Worm (Caenorhabditis elegans) whole organism, young adult: Measurements from ENCODE around the gene srn-1.

ENCODE experiments used
- B0261.1 ChIP-seq: sonication (generic microtip); optimal IDR thresholded peaks from 2 replicates; lab custom pipeline; 2016; ENCODE audit warnings: mild to moderate bottlenecking, missing genetic modification characterization, moderate library complexity, missing compliant biosample characterization
- B0336.3 ChIP-seq: fragments of 200-800 bp; sonication (Bioruptor generic); IDR thresholded peaks from 2 replicates; pipeline ENCODE4 v1.3.6; 2022; ENCODE audit warnings: missing genetic modification characterization, missing compliant biosample characterization
- C17E4.6 ChIP-seq: fragments of 200-800 bp; sonication (Bioruptor generic); IDR thresholded peaks from 2 replicates; pipeline ENCODE4 v1.3.6; 2022; ENCODE audit warnings: missing genetic modification reagents, missing genetic modification characterization, missing compliant biosample characterization
- F33H1.4 ChIP-seq: fragments of 200-800 bp; sonication (Bioruptor generic); IDR thresholded peaks from 2 replicates; pipeline ENCODE4 v1.3.6; 2022; ENCODE audit warnings: missing genetic modification reagents, missing genetic modification characterization, missing compliant biosample characterization
- F39B2.1 ChIP-seq: fragments of 200-800 bp; sonication (Bioruptor generic); IDR thresholded peaks from 2 replicates; pipeline ENCODE4 v1.3.6; 2022; ENCODE audit warnings: missing genetic modification reagents, missing genetic modification characterization, missing compliant biosample characterization
- F49E8.2 ChIP-seq: sonication (generic microtip); optimal IDR thresholded peaks from 3 replicates; lab custom pipeline; 2017; ENCODE audit warnings: missing genetic modification characterization, mild to moderate bottlenecking, missing compliant biosample characterization, antibody characterized with exemption, moderate library complexity; ENCODE audit not compliant: insufficient read depth
- F52B5.7 ChIP-seq: sonication (generic microtip); optimal IDR thresholded peaks from 2 replicates; lab custom pipeline; 2016; ENCODE audit warnings: mild to moderate bottlenecking, missing genetic modification characterization, missing compliant biosample characterization
- F55B11.4 ChIP-seq: sonication (generic microtip); optimal IDR thresholded peaks from 2 replicates; lab custom pipeline; 2016; ENCODE audit warnings: missing compliant biosample characterization, missing genetic modification characterization, borderline replicate concordance; ENCODE audit not compliant: insufficient read depth
- K11D2.4 ChIP-seq: fragments of 200-800 bp; sonication (Bioruptor generic); IDR thresholded peaks from 2 replicates; pipeline ENCODE4 v1.3.6; 2022; ENCODE audit warnings: missing genetic modification reagents, missing genetic modification characterization, missing compliant biosample characterization
- T26A5.8 ChIP-seq: sonication (generic microtip); optimal IDR thresholded peaks from 2 replicates; lab custom pipeline; 2016; ENCODE audit warnings: missing genetic modification characterization, missing compliant biosample characterization
- Y67H2A.10 ChIP-seq: fragments of 200-800 bp; sonication (Bioruptor generic); conservative IDR thresholded peaks from 2 replicates; pipeline ENCODE4 v1.3.6; 2022; ENCODE audit warnings: missing genetic modification reagents, missing genetic modification characterization, missing compliant biosample characterization
- aptf-3 ChIP-seq: fragments of 200-800 bp; sonication (Bioruptor generic); IDR thresholded peaks from 2 replicates; pipeline ENCODE4 v1.3.6; 2022; ENCODE audit warnings: missing genetic modification characterization, missing compliant biosample characterization
- attf-3 ChIP-seq: fragments of 200-800 bp; sonication (Bioruptor generic); conservative IDR thresholded peaks from 2 replicates; pipeline ENCODE4 v1.3.6; 2022; ENCODE audit warnings: missing genetic modification reagents, missing genetic modification characterization, missing compliant biosample characterization
- bed-1 ChIP-seq: fragments of 200-800 bp; sonication (Bioruptor generic); IDR thresholded peaks from 2 replicates; pipeline ENCODE4 v1.3.6; 2022; ENCODE audit warnings: missing genetic modification reagents, missing genetic modification characterization, missing compliant biosample characterization
- ccch-3 ChIP-seq: fragments of 200-800 bp; sonication (Bioruptor generic); optimal IDR thresholded peaks from 2 replicates; lab custom pipeline; 2018; ENCODE audit warnings: mild to moderate bottlenecking, missing genetic modification characterization, missing compliant biosample characterization
- ceh-40 ChIP-seq: fragments of 200-800 bp; sonication (Bioruptor generic); IDR thresholded peaks from 2 replicates; pipeline ENCODE4 v1.3.6; 2022; ENCODE audit warnings: missing genetic modification characterization, missing compliant biosample characterization
- ceh-58 ChIP-seq: fragments of 200-800 bp; sonication (Bioruptor generic); IDR thresholded peaks from 2 replicates; pipeline ENCODE4 v1.3.6; 2022; ENCODE audit warnings: missing genetic modification characterization, missing compliant biosample characterization
- ceh-91 ChIP-seq: fragments of 200-800 bp; sonication (Bioruptor generic); IDR thresholded peaks from 2 replicates; pipeline ENCODE4 v1.3.6; 2022; ENCODE audit warnings: missing genetic modification reagents, missing genetic modification characterization, missing compliant biosample characterization
- egl-18 ChIP-seq: fragments of 200-800 bp; sonication (Bioruptor generic); IDR thresholded peaks from 2 replicates; pipeline ENCODE4 v1.3.6; 2022; ENCODE audit warnings: missing genetic modification reagents, missing genetic modification characterization, missing compliant biosample characterization
- egrh-3 ChIP-seq: fragments of 200-800 bp; sonication (Bioruptor generic); IDR thresholded peaks from 2 replicates; pipeline ENCODE4 v1.3.6; 2022; ENCODE audit warnings: missing genetic modification reagents, missing genetic modification characterization, missing compliant biosample characterization
- ekl-4 ChIP-seq: fragments of 200-800 bp; sonication (Bioruptor generic); IDR thresholded peaks from 2 replicates; pipeline ENCODE4 v1.3.6; 2022; ENCODE audit warnings: missing genetic modification reagents, missing genetic modification characterization, missing compliant biosample characterization
- fkh-3 ChIP-seq: sonication (generic microtip); optimal IDR thresholded peaks from 2 replicates; lab custom pipeline; 2016; ENCODE audit warnings: mild to moderate bottlenecking, missing genetic modification characterization, missing compliant biosample characterization
- gei-17 ChIP-seq: fragments of 200-800 bp; sonication (Bioruptor generic); optimal IDR thresholded peaks from 2 replicates; lab custom pipeline; 2018; ENCODE audit warnings: mild to moderate bottlenecking, missing genetic modification characterization, missing compliant biosample characterization
- him-1 ChIP-seq: sonication (generic microtip); optimal IDR thresholded peaks from 2 replicates; lab custom pipeline; 2016; ENCODE audit warnings: missing genotype, missing genetic modification reagents, missing genetic modification characterization, missing compliant biosample characterization
- hlh-26 ChIP-seq: fragments of 200-800 bp; sonication (Bioruptor generic); conservative IDR thresholded peaks from 2 replicates; pipeline ENCODE4 v1.3.6; 2022; ENCODE audit warnings: missing genetic modification reagents, missing genetic modification characterization, missing compliant biosample characterization
- hmg-1.2 ChIP-seq: fragments of 200-800 bp; sonication (Bioruptor generic); IDR thresholded peaks from 2 replicates; pipeline ENCODE4 v1.3.6; 2022; ENCODE audit warnings: missing genetic modification reagents, missing genetic modification characterization, missing compliant biosample characterization
- lag-1 ChIP-seq: fragments of 200-800 bp; sonication (Bioruptor generic); IDR thresholded peaks from 2 replicates; pipeline ENCODE4 v1.3.6; 2022; ENCODE audit warnings: missing genetic modification reagents, missing genetic modification characterization, missing compliant biosample characterization
- let-607 ChIP-seq, 2 experiments: fragments of 200-800 bp in 1 of 2; sonication (Bioruptor generic) in 1 of 2; sonication (generic microtip) in 1 of 2; optimal IDR thresholded peaks; 2 replicates each; lab custom pipeline; 2016 to 2018; ENCODE audit warnings: mild to moderate bottlenecking in 2 of 2, missing compliant biosample characterization in 2 of 2, missing genetic modification characterization in 2 of 2, moderate library complexity in 2 of 2, missing genotype in 1 of 2
- lin-26 ChIP-seq: fragments of 200-800 bp; sonication (Bioruptor generic); IDR thresholded peaks from 2 replicates; pipeline ENCODE4 v1.3.6; 2022; ENCODE audit warnings: missing genetic modification reagents, missing genetic modification characterization, missing compliant biosample characterization
- lin-35 ChIP-seq, 3 experiments: fragments of 150-350 bp in 2 of 3; sonication (generic microtip) in 1 of 3; optimal IDR thresholded peaks; 2 replicates each; lab custom pipeline; 2014 to 2018; ENCODE audit warnings: missing biosample characterization in 3 of 3, missing genetic modification characterization in 3 of 3, missing genetic modification reagents in 3 of 3
- madf-10 ChIP-seq: sonication (generic microtip); optimal IDR thresholded peaks from 2 replicates; lab custom pipeline; 2016; ENCODE audit warnings: mild to moderate bottlenecking, missing genetic modification characterization, missing compliant biosample characterization
- madf-6 ChIP-seq: fragments of 200-800 bp; sonication (Bioruptor generic); IDR thresholded peaks from 2 replicates; pipeline ENCODE4 v1.3.6; 2022; ENCODE audit warnings: missing genetic modification reagents, missing genetic modification characterization, missing compliant biosample characterization
- mcd-1 ChIP-seq: fragments of 200-800 bp; sonication (Bioruptor generic); IDR thresholded peaks from 2 replicates; pipeline ENCODE4 v1.3.6; 2022; ENCODE audit warnings: missing genetic modification reagents, missing genetic modification characterization, missing compliant biosample characterization
- mes-4 ChIP-seq: sonication (generic microtip); optimal IDR thresholded peaks from 2 replicates; lab custom pipeline; 2016; ENCODE audit warnings: missing genotype, missing genetic modification characterization, missing compliant biosample characterization
- nhr-120 ChIP-seq: fragments of 200-800 bp; sonication (Bioruptor generic); IDR thresholded peaks from 2 replicates; pipeline ENCODE4 v1.3.6; 2022; ENCODE audit warnings: missing genetic modification characterization, missing compliant biosample characterization
- nhr-27 ChIP-seq: fragments of 200-800 bp; sonication (Bioruptor generic); optimal IDR thresholded peaks from 2 replicates; lab custom pipeline; 2018; ENCODE audit warnings: mild to moderate bottlenecking, missing genetic modification characterization, moderate library complexity, missing compliant biosample characterization
- nhr-80 ChIP-seq: sonication (generic microtip); optimal IDR thresholded peaks from 2 replicates; lab custom pipeline; 2016; ENCODE audit warnings: missing genetic modification characterization, missing compliant biosample characterization
- pbrm-1 ChIP-seq: fragments of 200-800 bp; sonication (Bioruptor generic); IDR thresholded peaks from 2 replicates; pipeline ENCODE4 v1.3.6; 2022; ENCODE audit warnings: missing genetic modification reagents, missing genetic modification characterization, missing compliant biosample characterization
- pha-4 ChIP-seq: fragments of 150-350 bp; sonication (generic microtip); optimal IDR thresholded peaks from 2 replicates; lab custom pipeline; 2014; ENCODE audit warnings: missing biosample characterization, missing genetic modification reagents, missing genetic modification characterization
- rec-8 ChIP-seq, 2 experiments: sonication (generic microtip); optimal IDR thresholded peaks; 2 replicates each; lab custom pipeline; 2016; ENCODE audit warnings: mild to moderate bottlenecking in 2 of 2, missing genetic modification characterization in 2 of 2, missing genetic modification reagents in 2 of 2, missing genotype in 2 of 2, missing biosample characterization in 1 of 2, missing compliant biosample characterization in 1 of 2, moderate library complexity in 1 of 2
- snpc-3.4 ChIP-seq: sonication (generic microtip); optimal IDR thresholded peaks from 2 replicates; lab custom pipeline; 2017; ENCODE audit warnings: missing genetic modification characterization, mild to moderate bottlenecking, missing compliant biosample characterization, antibody characterized with exemption, moderate library complexity, missing genotype, missing genetic modification reagents
- sptf-2 ChIP-seq: fragments of 200-800 bp; sonication (Bioruptor generic); optimal IDR thresholded peaks from 2 replicates; lab custom pipeline; 2018; ENCODE audit warnings: mild to moderate bottlenecking, missing genetic modification characterization, missing compliant biosample characterization
- tbp1 ChIP-seq: fragments of 200-800 bp; sonication (Bioruptor generic); optimal IDR thresholded peaks from 2 replicates; lab custom pipeline; 2018; ENCODE audit warnings: mild to moderate bottlenecking, missing genetic modification characterization, missing compliant biosample characterization
- tbx-9 ChIP-seq: sonication (generic microtip); optimal IDR thresholded peaks from 2 replicates; lab custom pipeline; 2016; ENCODE audit warnings: borderline replicate concordance, missing genetic modification characterization, inconsistent platforms, missing compliant biosample characterization
- tlf-1 ChIP-seq: fragments of 200-800 bp; sonication (Bioruptor generic); optimal IDR thresholded peaks from 2 replicates; lab custom pipeline; 2018; ENCODE audit warnings: mild to moderate bottlenecking, missing genetic modification characterization, missing compliant biosample characterization
- unc-62 ChIP-seq: fragments of 150-350 bp; optimal IDR thresholded peaks from 2 replicates; lab custom pipeline; 2014; ENCODE audit warnings: missing biosample characterization, missing genetic modification reagents, missing genetic modification characterization
- zfh-2 ChIP-seq: fragments of 200-800 bp; sonication (Bioruptor generic); conservative IDR thresholded peaks from 2 replicates; pipeline ENCODE4 v1.3.6; 2022; ENCODE audit warnings: missing genetic modification reagents, missing genetic modification characterization, missing compliant biosample characterization
- ztf-18 ChIP-seq: sonication (generic microtip); optimal IDR thresholded peaks from 2 replicates; lab custom pipeline; 2016; ENCODE audit warnings: missing genotype, mild to moderate bottlenecking, missing genetic modification characterization, missing compliant biosample characterization
- ztf-22 ChIP-seq: fragments of 200-800 bp; sonication (Bioruptor generic); optimal IDR thresholded peaks from 2 replicates; lab custom pipeline; 2018; ENCODE audit warnings: mild to moderate bottlenecking, missing genetic modification characterization, moderate library complexity, missing compliant biosample characterization
- ztf-6 ChIP-seq: fragments of 200-800 bp; sonication (Bioruptor generic); IDR thresholded peaks from 2 replicates; pipeline ENCODE4 v1.3.6; 2022; ENCODE audit warnings: missing genetic modification reagents, missing genetic modification characterization, missing compliant biosample characterization

The srn-1 gene

DNA sequence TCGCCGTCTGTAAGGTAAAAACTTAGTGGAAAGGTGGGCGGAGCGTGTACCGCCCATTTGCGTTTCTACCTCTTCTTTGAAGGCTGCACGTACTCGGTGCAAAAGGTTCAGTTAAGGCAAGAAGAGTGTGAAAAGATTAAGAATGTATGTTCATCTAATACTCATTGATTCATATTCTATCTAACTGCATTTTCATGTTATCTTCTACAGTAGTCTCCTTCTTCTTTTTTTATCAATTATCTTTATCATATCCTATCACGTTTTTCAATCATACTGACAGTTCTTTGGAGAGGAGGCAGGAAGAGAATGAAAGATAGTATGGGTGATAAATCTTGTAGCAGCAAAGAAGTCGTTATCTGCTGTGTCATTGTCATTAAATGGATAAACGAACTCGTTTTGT is 38.8 kb downstream of the srn-1 start:
- no peak for TF ChIP-seq unc-62 (GFP tag; lab: Kevin White, UChicago)
- TF ChIP-seq ztf-6 = no peak
- no peak for TF ChIP-seq rec-8 (tag; optimal IDR thresholded peaks at IDR 0.05; lab: Kevin White, UChicago)
- no peak for TF ChIP-seq tlf-1
- no peak for TF ChIP-seq tbx-9 (tag; lab: Kevin White, UChicago)
- no peak for TF ChIP-seq ccch-3
- no peak for TF ChIP-seq madf-6 (GFP tag; lab: Robert Waterston, UW)
- no peak for TF ChIP-seq madf-10 (tag; lab: Kevin White, UChicago)
- no peak for TF ChIP-seq lag-1 (GFP tag; lab: Robert Waterston, UW)
- no peak for TF ChIP-seq lin-26 (GFP tag; lab: Robert Waterston, UW)
- no peak for TF ChIP-seq zfh-2 (GFP tag; lab: Robert Waterston, UW)
- TF ChIP-seq snpc-3.4 (tag; lab: Kevin White, UChicago) = no peak
- no peak for TF ChIP-seq him-1 (tag; lab: Kevin White, UChicago)
- TF ChIP-seq hmg-1.2 (GFP tag; lab: Robert Waterston, UW) = peak; percentile 35; the same call in 1 of the 2 replicates
- TF ChIP-seq ceh-40 (GFP tag; lab: Robert Waterston, UW) = no peak
- TF ChIP-seq nhr-120 (GFP tag; lab: Robert Waterston, UW) = no peak
- no peak for TF ChIP-seq attf-3
- no peak for TF ChIP-seq pbrm-1
- no peak for TF ChIP-seq ztf-18 (tag; lab: Kevin White, UChicago)
- TF ChIP-seq gei-17 (GFP tag; lab: Kevin White, UChicago) = no peak
- TF ChIP-seq F52B5.7 (tag; lab: Kevin White, UChicago) = no peak
- no peak for TF ChIP-seq lin-35 (GFP tag; optimal IDR thresholded peaks at IDR 0.05; lab: Kevin White, UChicago)
- TF ChIP-seq F55B11.4 (tag; lab: Kevin White, UChicago) = no peak
- no peak for TF ChIP-seq B0336.3 (GFP tag; lab: Robert Waterston, UW)
- peak; percentile 55 for TF ChIP-seq ztf-22
- TF ChIP-seq bed-1 = no peak
- TF ChIP-seq nhr-27 (tag; lab: Kevin White, UChicago) = no peak
- TF ChIP-seq tbp1 (GFP tag; lab: Kevin White, UChicago) = peak; percentile 7
- no peak for TF ChIP-seq mes-4
- TF ChIP-seq F33H1.4 = no peak
- TF ChIP-seq fkh-3 (tag; lab: Kevin White, UChicago) = no peak
- TF ChIP-seq pha-4 (tag; lab: Kevin White, UChicago) = no peak
- peak in 1 of 2 experiments; percentile 36 for TF ChIP-seq let-607 (tag; optimal IDR thresholded peaks at IDR 0.05; lab: Kevin White, UChicago)
- TF ChIP-seq C17E4.6 (GFP tag; lab: Robert Waterston, UW) = no peak
- TF ChIP-seq K11D2.4 (GFP tag; lab: Robert Waterston, UW) = 0 out of 2 replicates have a peak, but pooled peaks have one; percentile 44
- no peak for TF ChIP-seq F39B2.1 (GFP tag; lab: Robert Waterston, UW)
- no peak for TF ChIP-seq Y67H2A.10 (GFP tag; lab: Robert Waterston, UW)
- peak; percentile 60 for TF ChIP-seq nhr-80 (tag; lab: Kevin White, UChicago)
- TF ChIP-seq F49E8.2 = no peak
- no peak for TF ChIP-seq ekl-4 (GFP tag; lab: Robert Waterston, UW)
- no peak for TF ChIP-seq mcd-1 (GFP tag; lab: Robert Waterston, UW)
- TF ChIP-seq egl-18 = no peak
- TF ChIP-seq egrh-3 (GFP tag; lab: Robert Waterston, UW) = no peak
- TF ChIP-seq B0261.1 (tag; lab: Kevin White, UChicago) = no peak
- TF ChIP-seq ceh-58 (GFP tag; lab: Robert Waterston, UW) = no peak
- TF ChIP-seq aptf-3 = no peak
- no peak for TF ChIP-seq sptf-2
- TF ChIP-seq T26A5.8 (tag; lab: Kevin White, UChicago) = no peak
- no peak for TF ChIP-seq ceh-91
- no peak for TF ChIP-seq hlh-26 (GFP tag; lab: Robert Waterston, UW)
